Worm (Caenorhabditis elegans): ENCODE measurements around the gene C27B7.5.

ce11 chrIV:8886228-8886627, 15.2 kb upstream of the C27B7.5 start, which contains the start of gene C09G9.5:
- TF ChIP-seq ama-1 (optimal IDR thresholded peaks at IDR 0.05) (no peak), lsy-2 (tag; optimal IDR thresholded peaks at IDR 0.05) (no peak), unc-55 (GFP tag; optimal IDR thresholded peaks at IDR 0.05) (no peak), ceh-82 (tag; optimal IDR thresholded peaks at IDR 0.05) (no peak), nhr-25 (tag; optimal IDR thresholded peaks at IDR 0.05) (no peak), mab-5 (tag; optimal IDR thresholded peaks at IDR 0.05) (no peak), skn-1 (tag; optimal IDR thresholded peaks at IDR 0.05) (no peak), lin-13 (GFP tag; optimal IDR thresholded peaks at IDR 0.05) (no peak), dmd-4 (tag; optimal IDR thresholded peaks at IDR 0.05) (no peak), snpc-4 (tag; optimal IDR thresholded peaks at IDR 0.05) (no peak)

Measured in whole organism, L2 larva.